Fruit fly (Drosophila melanogaster) whole organism, pupa: ENCODE results near the gene dpr9.

Source experiments
- CG10348 ChIP-seq: fragments of 200-800 bp; sonication (Bioruptor generic); IDR thresholded peaks from 2 replicates; pipeline ENCODE4 v1.3.6; 2022; ENCODE audit warnings: missing biosample characterization, missing genetic modification characterization
- Ets98B ChIP-seq: fragments of 200-800 bp; sonication (Bioruptor generic); IDR thresholded peaks from 2 replicates; pipeline ENCODE4 v1.3.6; 2022; ENCODE audit warnings: missing biosample characterization, missing genetic modification characterization
- Pif1B ChIP-seq: fragments of 200-800 bp; sonication (Bioruptor generic); optimal IDR thresholded peaks from 3 replicates; lab custom pipeline; 2016; ENCODE audit warnings: missing biosample characterization, missing genetic modification characterization
- fd96Ca ChIP-seq: fragments of 200-800 bp; sonication (Bioruptor generic); IDR thresholded peaks from 3 replicates; pipeline ENCODE4 v1.3.6; 2022; ENCODE audit warnings: missing biosample characterization, missing genetic modification characterization

DNA sequence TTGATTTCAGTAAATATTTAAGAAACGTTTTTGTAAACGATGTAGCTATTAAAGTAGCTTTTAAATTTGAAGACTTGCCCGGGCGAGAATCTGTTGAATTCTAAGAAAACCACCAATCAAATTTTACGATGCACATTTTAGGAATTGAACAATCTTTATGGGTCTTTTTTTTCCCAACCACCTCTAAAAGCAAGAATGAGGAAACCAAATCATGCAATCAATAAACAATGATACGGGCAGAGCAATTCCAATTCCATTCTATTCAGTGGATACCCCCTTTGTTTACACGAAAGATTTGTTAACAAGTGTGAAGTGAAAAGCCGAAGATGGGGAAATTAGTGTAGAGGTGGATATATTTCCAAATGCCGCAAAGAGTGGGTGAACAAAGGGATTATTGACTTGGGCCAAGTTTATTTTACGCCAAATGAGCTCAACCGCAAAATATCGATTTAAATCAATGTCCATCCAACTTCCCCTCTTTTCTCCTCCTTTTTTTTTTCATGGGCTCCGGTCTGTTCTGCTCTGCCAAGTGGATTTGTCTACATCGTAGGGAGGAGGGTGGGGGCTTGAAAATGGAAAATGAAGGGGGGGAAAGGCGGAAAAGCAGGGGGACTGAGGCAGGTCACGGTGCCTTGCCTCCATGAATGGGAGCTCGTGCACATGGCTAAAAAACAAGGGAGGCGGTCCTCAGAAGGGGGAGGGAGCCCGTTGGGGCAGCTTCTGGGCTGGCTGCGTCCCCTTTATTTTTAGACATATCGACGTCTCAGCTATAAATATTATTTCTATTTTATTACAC, 44.8 kb upstream of the dpr9 start:
- no peak for TF ChIP-seq Ets98B (GFP tag; lab: Robert Waterston, UW)
- TF ChIP-seq Pif1B = no peak
- TF ChIP-seq fd96Ca (GFP tag; lab: Robert Waterston, UW) = no peak
- TF ChIP-seq CG10348 (GFP tag; lab: Robert Waterston, UW) = no peak
